Fruit fly (Drosophila melanogaster) whole organism, embryonic: Measurements from ENCODE around the gene Pdi.

Experiments
- B-H1 ChIP-seq: fragments of 200-800 bp; sonication (Bioruptor generic); IDR thresholded peaks from 3 replicates; pipeline ENCODE4 v1.3.6; 2022; ENCODE audit warnings: missing biosample characterization, missing genetic modification characterization
- CG15479 ChIP-seq: fragments of 200-800 bp; sonication (Bioruptor generic); optimal IDR thresholded peaks from 3 replicates; lab custom pipeline; 2019; ENCODE audit warnings: missing biosample characterization, mild to moderate bottlenecking, missing genetic modification characterization, moderate library complexity
- Deaf1 ChIP-seq: fragments of 200-800 bp; optimal IDR thresholded peaks from 3 replicates; lab custom pipeline; 2019; ENCODE audit warnings: missing biosample characterization, mild to moderate bottlenecking, missing genetic modification characterization, moderate library complexity
- Pdp1 ChIP-seq, 2 experiments: fragments of 200-800 bp; sonication (Bioruptor generic); optimal IDR thresholded peaks; 3 replicates each; lab custom pipeline; 2016; ENCODE audit warnings: missing biosample characterization in 2 of 2, missing genetic modification characterization in 2 of 2, mild to moderate bottlenecking in 1 of 2, moderate library complexity in 1 of 2
- Sox100B ChIP-seq: fragments of 200-800 bp; sonication (Bioruptor generic); optimal IDR thresholded peaks from 3 replicates; lab custom pipeline; 2018; ENCODE audit warnings: missing biosample characterization, mild to moderate bottlenecking, missing genetic modification characterization
- ftz-f1 ChIP-seq: fragments of 200-800 bp; sonication (Bioruptor generic); optimal IDR thresholded peaks from 2 replicates; lab custom pipeline; 2016; ENCODE audit warnings: missing biosample characterization, missing genetic modification characterization
- fu2 ChIP-seq: fragments of 200-800 bp; sonication (Bioruptor generic); optimal IDR thresholded peaks from 2 replicates; lab custom pipeline; 2016; ENCODE audit warnings: missing biosample characterization, missing genetic modification characterization
- her ChIP-seq: fragments of 200-800 bp; sonication (Bioruptor generic); optimal IDR thresholded peaks from 2 replicates; lab custom pipeline; 2016; ENCODE audit warnings: missing biosample characterization, missing genetic modification characterization
- twi ChIP-seq: fragments of 200-800 bp; optimal IDR thresholded peaks from 2 replicates; lab custom pipeline; 2019; ENCODE audit warnings: missing biosample characterization, mild to moderate bottlenecking, missing genetic modification characterization, moderate library complexity

DNA sequence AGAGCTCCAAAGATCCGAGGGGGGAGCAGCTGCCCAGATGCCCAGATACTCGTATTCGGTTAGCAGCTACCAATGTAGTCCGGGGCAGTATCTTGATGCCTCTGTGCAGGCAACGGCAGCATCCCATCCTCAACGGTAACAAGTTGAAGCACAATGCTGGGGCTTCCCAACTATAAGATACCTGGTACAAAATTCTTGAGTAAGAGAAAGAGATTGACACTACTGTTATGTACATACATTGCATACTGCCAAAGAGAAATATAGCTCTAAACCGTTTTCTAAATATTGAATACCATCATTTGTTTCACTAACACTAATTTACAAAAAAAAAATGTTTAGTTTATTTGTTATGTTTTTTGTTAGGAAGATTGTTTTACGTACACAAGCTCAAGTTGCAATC is 47.1 kb upstream of the Pdi start:
- TF ChIP-seq her (GFP tag; lab: Kevin White, UChicago): no peak
- TF ChIP-seq fu2: no peak
- no peak for TF ChIP-seq Sox100B
- TF ChIP-seq Deaf1 (tag; lab: Kevin White, UChicago): no peak
- no peak for TF ChIP-seq ftz-f1
- TF ChIP-seq CG15479 (GFP tag; lab: Kevin White, UChicago): no peak
- TF ChIP-seq Pdp1 (GFP tag; optimal IDR thresholded peaks at IDR 0.05; lab: Kevin White, UChicago): no peak
- no peak for TF ChIP-seq twi (tag; lab: Kevin White, UChicago)
- TF ChIP-seq B-H1: no peak
